Worm (Caenorhabditis elegans): ENCODE data around the gene F55G7.1.

The F55G7.1 gene

ce11 chrX:11969085-11969484, 44.9 kb downstream of the F55G7.1 start (continued):
- TF ChIP-seq hpl-2 (GFP tag; optimal IDR thresholded peaks at IDR 0.05) = no peak
- no peak for TF ChIP-seq irx-1 (tag; optimal IDR thresholded peaks at IDR 0.05)
- no peak for TF ChIP-seq ztf-4 (tag; optimal IDR thresholded peaks at IDR 0.05)
- no peak for TF ChIP-seq hlh-4 (tag; optimal IDR thresholded peaks at IDR 0.05)
- peak; percentile 21 for TF ChIP-seq pax-3 (tag; optimal IDR thresholded peaks at IDR 0.05)
- peak; percentile 19 for TF ChIP-seq nhr-237 (tag; optimal IDR thresholded peaks at IDR 0.05)
- no peak for TF ChIP-seq aha-1 (tag; optimal IDR thresholded peaks at IDR 0.05)
- TF ChIP-seq C04F5.9 (tag; optimal IDR thresholded peaks at IDR 0.05) = no peak
- no peak for TF ChIP-seq egl-27 (tag; optimal IDR thresholded peaks at IDR 0.05)
- TF ChIP-seq fkh-8 (tag; optimal IDR thresholded peaks at IDR 0.05) = peak; percentile 81
- TF ChIP-seq lin-15B (tag; optimal IDR thresholded peaks at IDR 0.05) = no peak
- TF ChIP-seq unc-86 (tag; optimal IDR thresholded peaks at IDR 0.05) = no peak
- TF ChIP-seq C16A3.4 (tag; optimal IDR thresholded peaks at IDR 0.05) = no peak
- no peak for TF ChIP-seq ztf-11 (tag; optimal IDR thresholded peaks at IDR 0.05)
- no peak for TF ChIP-seq swsn-7 (tag; optimal IDR thresholded peaks at IDR 0.05)
- TF ChIP-seq skn-1 (tag; optimal IDR thresholded peaks at IDR 0.05) = no peak
- TF ChIP-seq jun-1 (tag; optimal IDR thresholded peaks at IDR 0.05) = no peak
- TF ChIP-seq efl-1 (optimal IDR thresholded peaks at IDR 0.05) = no peak
- no peak for TF ChIP-seq efl-1 (GFP tag; optimal IDR thresholded peaks at IDR 0.05 in 1 of 2)
- no peak for TF ChIP-seq isw-1 (GFP tag; IDR thresholded peaks at IDR 0.05)
- TF ChIP-seq snpc-4 (tag; optimal IDR thresholded peaks at IDR 0.05) = no peak
- no peak for TF ChIP-seq sox-4 (tag; optimal IDR thresholded peaks at IDR 0.05)
- no peak for TF ChIP-seq lsy-2 (tag; optimal IDR thresholded peaks at IDR 0.05)
- no peak for TF ChIP-seq nhr-77 (tag; optimal IDR thresholded peaks at IDR 0.05)
- no peak for TF ChIP-seq ceh-63 (GFP tag; optimal IDR thresholded peaks at IDR 0.05)
- no peak for TF ChIP-seq lin-13 (GFP tag; optimal IDR thresholded peaks at IDR 0.05)
- no peak for TF ChIP-seq unc-62 (GFP tag; optimal IDR thresholded peaks at IDR 0.05)
- TF ChIP-seq nhr-84 (tag; optimal IDR thresholded peaks at IDR 0.05) = no peak
- TF ChIP-seq nhr-71 (tag; optimal IDR thresholded peaks at IDR 0.05) = peak; percentile 42
- no peak for TF ChIP-seq pqm-1 (tag; optimal IDR thresholded peaks at IDR 0.05)
- peak; percentile 27 for TF ChIP-seq nhr-47 (tag; optimal IDR thresholded peaks at IDR 0.05)
- TF ChIP-seq mep-1 (tag; optimal IDR thresholded peaks at IDR 0.05) = peak; percentile 1
- TF ChIP-seq mdl-1 (tag; optimal IDR thresholded peaks at IDR 0.05) = no peak

- TF ChIP-seq nhr-11 (tag; optimal IDR thresholded peaks at IDR 0.05) (no peak), nhr-85 (tag) (peak; percentile 60), snpc-4 (tag; optimal IDR thresholded peaks at IDR 0.05) (no peak), efl-1 (optimal IDR thresholded peaks at IDR 0.05) (no peak), efl-1 (GFP tag; optimal IDR thresholded peaks at IDR 0.05 in 1 of 2) (peak in 1 of 2 experiments; percentile 19)
Observed at ce11 chrX:11969554-11969953, 45.3 kb downstream of the F55G7.1 start.

- TF ChIP-seq fkh-8 (tag; optimal IDR thresholded peaks at IDR 0.05) (no peak), elt-3 (tag; optimal IDR thresholded peaks at IDR 0.05) (no peak), lir-3 (tag; optimal IDR thresholded peaks at IDR 0.05; ENCODE audit: poor library complexity) (no peak), fos-1 (tag; optimal IDR thresholded peaks at IDR 0.05) (no peak), nhr-28 (tag; optimal IDR thresholded peaks at IDR 0.05) (no peak), egl-13 (tag; optimal IDR thresholded peaks at IDR 0.05) (no peak), C04F5.9 (tag; optimal IDR thresholded peaks at IDR 0.05) (no peak), nhr-19 (GFP tag; conservative IDR thresholded peaks at IDR 0.05) (no peak), tbx-2 (tag; optimal IDR thresholded peaks at IDR 0.05) (no peak), xbp-1 (tag; optimal IDR thresholded peaks at IDR 0.05) (no peak), zip-4 (GFP tag; optimal IDR thresholded peaks at IDR 0.05) (no peak), unc-98 (GFP tag; IDR thresholded peaks at IDR 0.05) (no peak), ets-5 (GFP tag; IDR thresholded peaks at IDR 0.05) (no peak), nhr-84 (tag; optimal IDR thresholded peaks at IDR 0.05) (no peak), fkh-10 (GFP tag; optimal IDR thresholded peaks at IDR 0.05) (no peak), mep-1 (tag; optimal IDR thresholded peaks at IDR 0.05) (no peak), grh-1 (GFP tag; IDR thresholded peaks at IDR 0.05) (no peak), snu-23 (GFP tag; optimal IDR thresholded peaks at IDR 0.05) (no peak), pax-3 (tag; optimal IDR thresholded peaks at IDR 0.05) (no peak)
Observed at ce11 chrX:11971323-11971722, 47.1 kb downstream of the F55G7.1 start.

All from whole organism, L1 larva.